Fruit fly (Drosophila melanogaster): ENCODE measurements around the gene CG10650.
A peak's percentile ranks its signal among the peaks of the same experiment; 100 is the strongest.

Gene CG10650

DNA sequence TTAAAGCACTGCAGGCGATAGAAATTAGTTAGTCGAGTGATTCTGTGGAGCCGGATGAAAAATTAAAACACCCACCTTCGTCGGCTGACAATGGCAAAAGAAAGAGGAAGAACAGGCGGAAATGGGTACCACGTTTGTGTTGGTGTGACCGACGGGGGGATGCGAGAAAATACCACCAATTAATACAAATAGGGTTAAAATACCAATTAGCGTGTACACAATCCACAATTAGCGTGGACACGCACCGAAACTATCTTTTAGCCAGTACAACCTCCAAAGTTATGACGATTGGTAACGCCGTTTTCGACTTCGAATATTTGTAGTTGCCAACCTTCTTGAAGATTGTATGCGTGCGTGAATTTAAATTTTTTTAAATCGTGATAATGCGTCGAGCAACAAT, 13.4 kb upstream of the CG10650 start, which contains the start of gene RpL30 (continued):
- TF ChIP-seq CG10959 (GFP tag; IDR thresholded peaks at IDR 0.05), result peak; percentile 75
- peak; percentile 92 for TF ChIP-seq CG9609 (GFP tag; optimal IDR thresholded peaks at IDR 0.05)
- 0 out of 2 replicates have a peak, but pooled peaks have one; percentile 39 for TF ChIP-seq esg (GFP tag; conservative IDR thresholded peaks at IDR 0.05)
- peak; percentile 68; the same call in 1 of the 2 replicates for TF ChIP-seq GATAe (GFP tag; conservative IDR thresholded peaks at IDR 0.05)
- no peak for TF ChIP-seq corto (GFP tag; optimal IDR thresholded peaks at IDR 0.05)
- no peak for TF ChIP-seq D (optimal IDR thresholded peaks at IDR 0.05)
- peak; percentile 83 for TF ChIP-seq D (GFP tag; optimal IDR thresholded peaks at IDR 0.05)
- peak; percentile 50 for TF ChIP-seq CG18476 (GFP tag; optimal IDR thresholded peaks at IDR 0.05)
- peak in 1 of 3 experiments; percentile 62 for TF ChIP-seq lola (GFP tag; optimal IDR thresholded peaks at IDR 0.05)
- peak; percentile 94 for TF ChIP-seq Kr (GFP tag; optimal IDR thresholded peaks at IDR 0.05)
- peak; percentile 93 for TF ChIP-seq Rfx (GFP tag; IDR thresholded peaks at IDR 0.05)
- peak; percentile 71 for TF ChIP-seq CG6689 (GFP tag; IDR thresholded peaks at IDR 0.05)
- peak; percentile 36 for TF ChIP-seq pnt (GFP tag; optimal IDR thresholded peaks at IDR 0.05)
- TF ChIP-seq PHDP (tag; optimal IDR thresholded peaks at IDR 0.05), result peak; percentile 92
- peak; percentile 67 for TF ChIP-seq CG33557 (GFP tag; optimal IDR thresholded peaks at IDR 0.05)
- peak; percentile 80 for TF ChIP-seq slbo (GFP tag; IDR thresholded peaks at IDR 0.05)
- TF ChIP-seq ATbp (GFP tag; optimal IDR thresholded peaks at IDR 0.05), result peak; percentile 91
- TF ChIP-seq rib (GFP tag; IDR thresholded peaks at IDR 0.05), result peak; percentile 76
- peak; percentile 79 for TF ChIP-seq Antp (GFP tag; optimal IDR thresholded peaks at IDR 0.05)
- TF ChIP-seq inv (GFP tag; IDR thresholded peaks at IDR 0.05; ENCODE audit: partially characterized antibody), result peak; percentile 33; the same call in 1 of the 2 replicates
- peak; percentile 91 for TF ChIP-seq CG17568 (GFP tag; optimal IDR thresholded peaks at IDR 0.05)
- TF ChIP-seq Adf1 (GFP tag; IDR thresholded peaks at IDR 0.05), result peak; percentile 72
- TF ChIP-seq crol (GFP tag; IDR thresholded peaks at IDR 0.05), result no peak
- TF ChIP-seq cg (GFP tag; optimal IDR thresholded peaks at IDR 0.05), result no peak
- TF ChIP-seq Ptx1 (GFP tag; IDR thresholded peaks at IDR 0.05), result peak; percentile 78
- TF ChIP-seq Lim3 (GFP tag; IDR thresholded peaks at IDR 0.05), result no peak
- peak; percentile 97 for TF ChIP-seq CG6765 (GFP tag; optimal IDR thresholded peaks at IDR 0.05)
- peak; percentile 61 for TF ChIP-seq tio (GFP tag; optimal IDR thresholded peaks at IDR 0.05)
- TF ChIP-seq CG10431 (GFP tag; optimal IDR thresholded peaks at IDR 0.05), result peak; percentile 94
- TF ChIP-seq CG6683 (GFP tag; optimal IDR thresholded peaks at IDR 0.05), result peak; percentile 92
- TF ChIP-seq fd102C (GFP tag; optimal IDR thresholded peaks at IDR 0.05), result peak; percentile 89
- peak; percentile 76 for TF ChIP-seq Bgb (GFP tag; IDR thresholded peaks at IDR 0.05; ENCODE audit: partially characterized antibody)
- TF ChIP-seq BtbVII (GFP tag; optimal IDR thresholded peaks at IDR 0.05), result peak; percentile 95
- TF ChIP-seq ewg (GFP tag; optimal IDR thresholded peaks at IDR 0.05), result peak; percentile 84
- TF ChIP-seq lov (optimal IDR thresholded peaks at IDR 0.05), result no peak
- TF ChIP-seq lov (GFP tag; IDR thresholded peaks at IDR 0.05), result peak; percentile 95
- TF ChIP-seq CG3407 (GFP tag; optimal IDR thresholded peaks at IDR 0.05), result peak; percentile 90
- TF ChIP-seq dimm (GFP tag; IDR thresholded peaks at IDR 0.05), result peak; percentile 50; the same call in 1 of the 2 replicates
- TF ChIP-seq CG34376 (GFP tag; optimal IDR thresholded peaks at IDR 0.05), result peak; percentile 98
- peak; percentile 69 for TF ChIP-seq TFAM (GFP tag; optimal IDR thresholded peaks at IDR 0.05)
- peak; percentile 87 for TF ChIP-seq Xbp1 (GFP tag; optimal IDR thresholded peaks at IDR 0.05)
- peak; percentile 67 for TF ChIP-seq Chrac-16 (GFP tag; optimal IDR thresholded peaks at IDR 0.05)
- no peak for TF ChIP-seq dan (GFP tag; IDR thresholded peaks at IDR 0.05)
- TF ChIP-seq org-1 (GFP tag; optimal IDR thresholded peaks at IDR 0.05), result peak; percentile 94
- TF ChIP-seq Dek (tag; optimal IDR thresholded peaks at IDR 0.05), result peak; percentile 87
- peak; percentile 66; the same call in 2 of the 3 replicates for TF ChIP-seq croc (GFP tag; conservative IDR thresholded peaks at IDR 0.05)
- TF ChIP-seq Six4 (GFP tag; optimal IDR thresholded peaks at IDR 0.05), result peak; percentile 73
- TF ChIP-seq CG17612 (GFP tag; IDR thresholded peaks at IDR 0.05), result peak; percentile 74; the same call in 1 of the 2 replicates
- TF ChIP-seq CG14014 (GFP tag; IDR thresholded peaks at IDR 0.05), result peak; percentile 90
- TF ChIP-seq kni (GFP tag; optimal IDR thresholded peaks at IDR 0.05), result peak; percentile 89
- peak; percentile 93 for TF ChIP-seq CG32532 (GFP tag; IDR thresholded peaks at IDR 0.05)

Data from whole organism, embryonic.